Worm (Caenorhabditis elegans) whole organism, L3 larva: ENCODE results near the gene sra-11.

Source experiments
- R02D3.7 ChIP-seq: fragments of 150-350 bp; optimal IDR thresholded peaks from 2 replicates; lab custom pipeline; 2014; ENCODE audit warnings: missing biosample characterization, missing genetic modification characterization
- ZK546.5 ChIP-seq: sonication (generic microtip); optimal IDR thresholded peaks from 2 replicates; lab custom pipeline; 2017; ENCODE audit warnings: missing biosample characterization, missing genetic modification characterization
- aly-2 ChIP-seq: fragments of 150-350 bp; optimal IDR thresholded peaks from 2 replicates; lab custom pipeline; 2014; ENCODE audit warnings: missing biosample characterization, missing genetic modification characterization
- ama-1 ChIP-seq: fragments of 150-350 bp; optimal IDR thresholded peaks from 2 replicates; lab custom pipeline; 2018
- ceh-16 ChIP-seq: sonication (generic microtip); optimal IDR thresholded peaks from 2 replicates; lab custom pipeline; 2017; ENCODE audit warnings: missing biosample characterization, missing genetic modification characterization
- ceh-28 ChIP-seq: fragments of 150-350 bp; optimal IDR thresholded peaks from 2 replicates; lab custom pipeline; 2014; ENCODE audit warnings: missing biosample characterization, missing genetic modification reagents, missing genetic modification characterization
- ceh-82 ChIP-seq: fragments of 150-350 bp; optimal IDR thresholded peaks from 2 replicates; lab custom pipeline; 2014; ENCODE audit warnings: missing biosample characterization, missing genetic modification characterization
- ceh-9 ChIP-seq: sonication (generic microtip); optimal IDR thresholded peaks from 2 replicates; lab custom pipeline; 2018; ENCODE audit warnings: missing biosample characterization, missing genetic modification characterization
- daf-12 ChIP-seq: fragments of 150-350 bp; optimal IDR thresholded peaks from 2 replicates; lab custom pipeline; 2014; ENCODE audit warnings: missing biosample characterization, missing genetic modification reagents, missing genetic modification characterization
- egl-5 ChIP-seq: fragments of 150-350 bp; optimal IDR thresholded peaks from 2 replicates; lab custom pipeline; 2017; ENCODE audit warnings: missing biosample characterization, missing genetic modification reagents, missing genetic modification characterization, inconsistent platforms
- elt-1 ChIP-seq: fragments of 150-350 bp; optimal IDR thresholded peaks from 2 replicates; lab custom pipeline; 2014; ENCODE audit warnings: missing biosample characterization, missing genetic modification characterization
- elt-2 ChIP-seq: sonication (generic microtip); optimal IDR thresholded peaks from 2 replicates; lab custom pipeline; 2016; ENCODE audit warnings: missing genetic modification reagents, mild to moderate bottlenecking, missing genetic modification characterization, missing compliant biosample characterization
- elt-3 ChIP-seq, 3 experiments: fragments of 150-350 bp in 1 of 3; sonication (generic microtip) in 2 of 3; optimal IDR thresholded peaks; 2 replicates in 2 of 3; 4 replicates in 1 of 3; lab custom pipeline; 2014 to 2017; ENCODE audit warnings: missing biosample characterization in 3 of 3, missing genetic modification characterization in 3 of 3
- fkh-10 ChIP-seq: sonication (generic microtip); optimal IDR thresholded peaks from 2 replicates; lab custom pipeline; 2017; ENCODE audit warnings: missing biosample characterization, missing genetic modification reagents, missing genetic modification characterization
- fkh-2 ChIP-seq: fragments of 150-350 bp; optimal IDR thresholded peaks from 2 replicates; lab custom pipeline; 2014; ENCODE audit warnings: missing biosample characterization, missing genetic modification reagents, missing genetic modification characterization
- fos-1 ChIP-seq: fragments of 150-350 bp; optimal IDR thresholded peaks from 2 replicates; lab custom pipeline; 2014; ENCODE audit warnings: missing biosample characterization, missing genetic modification characterization
- hmg-11 ChIP-seq: sonication (generic microtip); optimal IDR thresholded peaks from 2 replicates; lab custom pipeline; 2016; ENCODE audit warnings: missing genetic modification characterization, missing compliant biosample characterization
- jun-1 ChIP-seq: fragments of 150-350 bp; optimal IDR thresholded peaks from 2 replicates; lab custom pipeline; 2014; ENCODE audit warnings: missing biosample characterization, missing genetic modification reagents, missing genetic modification characterization
- lin-15B ChIP-seq: fragments of 150-350 bp; optimal IDR thresholded peaks from 2 replicates; lab custom pipeline; 2014; ENCODE audit warnings: missing biosample characterization, missing genetic modification characterization
- lin-39 ChIP-seq: fragments of 150-350 bp; optimal IDR thresholded peaks from 2 replicates; lab custom pipeline; 2018; ENCODE audit warnings: missing biosample characterization, missing genetic modification reagents, missing genetic modification characterization
- lsy-12 ChIP-seq: sonication (generic microtip); optimal IDR thresholded peaks from 2 replicates; lab custom pipeline; 2016; ENCODE audit warnings: mild to moderate bottlenecking, missing genetic modification characterization, missing compliant biosample characterization
- mdl-1 ChIP-seq: fragments of 150-350 bp; optimal IDR thresholded peaks from 2 replicates; lab custom pipeline; 2014; ENCODE audit warnings: missing biosample characterization, missing genetic modification characterization
- mml-1 ChIP-seq: fragments of 150-350 bp; sonication (generic microtip); optimal IDR thresholded peaks from 3 replicates; lab custom pipeline; 2014; ENCODE audit warnings: missing biosample characterization, missing genetic modification characterization
- nfya-1 ChIP-seq: sonication (generic microtip); optimal IDR thresholded peaks from 2 replicates; lab custom pipeline; 2017; ENCODE audit warnings: missing genetic modification characterization, mild to moderate bottlenecking, missing compliant biosample characterization, antibody characterized with exemption, moderate library complexity; ENCODE audit not compliant: insufficient read depth
- nhr-12 ChIP-seq: fragments of 150-350 bp; optimal IDR thresholded peaks from 2 replicates; lab custom pipeline; 2014; ENCODE audit warnings: missing biosample characterization, missing genetic modification characterization
- nhr-23 ChIP-seq: fragments of 150-350 bp; optimal IDR thresholded peaks from 2 replicates; lab custom pipeline; 2014; ENCODE audit warnings: missing biosample characterization, missing genetic modification reagents, missing genetic modification characterization
- nhr-237 ChIP-seq: fragments of 150-350 bp; optimal IDR thresholded peaks from 2 replicates; lab custom pipeline; 2014; ENCODE audit warnings: missing biosample characterization, missing genetic modification characterization
- nhr-25 ChIP-seq: sonication (generic microtip); optimal IDR thresholded peaks from 2 replicates; lab custom pipeline; 2017; ENCODE audit warnings: missing biosample characterization, missing genetic modification characterization
- nhr-43 ChIP-seq: sonication (generic microtip); optimal IDR thresholded peaks from 2 replicates; lab custom pipeline; 2016; ENCODE audit warnings: mild to moderate bottlenecking, missing genetic modification characterization, missing compliant biosample characterization; ENCODE audit not compliant: poor library complexity, severe bottlenecking
- nhr-67 ChIP-seq: fragments of 150-350 bp; optimal IDR thresholded peaks from 2 replicates; lab custom pipeline; 2014; ENCODE audit warnings: missing biosample characterization, missing genetic modification characterization
- nhr-76 ChIP-seq: fragments of 150-350 bp; sonication (generic microtip); optimal IDR thresholded peaks from 5 replicates; lab custom pipeline; 2014; ENCODE audit warnings: missing biosample characterization, missing genetic modification characterization
- nhr-77 ChIP-seq: fragments of 150-350 bp; optimal IDR thresholded peaks from 2 replicates; lab custom pipeline; 2014; ENCODE audit warnings: missing biosample characterization, missing genetic modification characterization
- pha-4 ChIP-seq: fragments of 150-350 bp; optimal IDR thresholded peaks from 2 replicates; lab custom pipeline; 2014; ENCODE audit warnings: missing biosample characterization, missing genetic modification reagents, missing genetic modification characterization
- pqm-1 ChIP-seq: fragments of 150-350 bp; optimal IDR thresholded peaks from 2 replicates; lab custom pipeline; 2017; ENCODE audit warnings: missing biosample characterization, missing genetic modification characterization, inconsistent platforms
- sea-2 ChIP-seq: fragments of 150-350 bp; sonication (generic microtip); optimal IDR thresholded peaks from 4 replicates; lab custom pipeline; 2014; ENCODE audit warnings: missing biosample characterization, missing genetic modification reagents, missing genetic modification characterization
- skn-1 ChIP-seq: fragments of 150-350 bp; optimal IDR thresholded peaks from 2 replicates; lab custom pipeline; 2014; ENCODE audit warnings: missing biosample characterization, missing genetic modification characterization
- snpc-4 ChIP-seq: fragments of 150-350 bp; optimal IDR thresholded peaks from 2 replicates; lab custom pipeline; 2014; ENCODE audit warnings: missing biosample characterization, missing genetic modification characterization
- tbx-2 ChIP-seq: sonication (generic microtip); optimal IDR thresholded peaks from 2 replicates; lab custom pipeline; 2016; ENCODE audit warnings: mild to moderate bottlenecking, missing genetic modification characterization, missing compliant biosample characterization
- unc-39 ChIP-seq: sonication (generic microtip); optimal IDR thresholded peaks from 4 replicates; lab custom pipeline; 2017; ENCODE audit warnings: missing biosample characterization, missing genetic modification characterization
- unc-62 ChIP-seq: fragments of 150-350 bp; sonication (generic microtip); optimal IDR thresholded peaks from 4 replicates; lab custom pipeline; 2014; ENCODE audit warnings: missing biosample characterization, missing genetic modification reagents, missing genetic modification characterization
- zag-1 ChIP-seq: fragments of 150-350 bp; optimal IDR thresholded peaks from 2 replicates; lab custom pipeline; 2014; ENCODE audit warnings: missing biosample characterization, missing genetic modification characterization
- ztf-11 ChIP-seq: fragments of 150-350 bp; optimal IDR thresholded peaks from 2 replicates; lab custom pipeline; 2014; ENCODE audit warnings: missing biosample characterization, missing genetic modification characterization
- ztf-4 ChIP-seq: fragments of 150-350 bp; optimal IDR thresholded peaks from 2 replicates; lab custom pipeline; 2014; ENCODE audit warnings: missing biosample characterization, missing genetic modification characterization

Gene sra-11

ce11 chrII:10872541-10872940 lies 37.6 kb downstream of the sra-11 start, which contains the start of the genes cyn-4 and copz-1:
Gene cyn-4, minus strand, starts transcription at chrII:10872611.
Gene copz-1, plus strand, starts transcription at chrII:10872879.
- peak; percentile 89 for TF ChIP-seq pha-4 (tag; lab: Kevin White, UChicago)
- no peak for TF ChIP-seq nhr-76 (tag; lab: Kevin White, UChicago)
- no peak for TF ChIP-seq nhr-12 (tag; lab: Kevin White, UChicago)
- TF ChIP-seq elt-2 (tag; lab: Kevin White, UChicago), result peak; percentile 29
- peak; percentile 60 for TF ChIP-seq hmg-11 (tag; lab: Kevin White, UChicago)
- peak; percentile 82 for TF ChIP-seq nhr-25 (tag; lab: Kevin White, UChicago)
- TF ChIP-seq nhr-237 (tag; lab: Kevin White, UChicago), result no peak
- no peak for TF ChIP-seq fos-1 (tag; lab: Kevin White, UChicago)
- no peak for TF ChIP-seq ZK546.5
- no peak for TF ChIP-seq ceh-16
- TF ChIP-seq unc-62, result no peak
- no peak for TF ChIP-seq daf-12 (tag; lab: Kevin White, UChicago)
- TF ChIP-seq pqm-1, result no peak
- no peak for TF ChIP-seq fkh-2
- TF ChIP-seq nhr-43 (tag; lab: Kevin White, UChicago), result peak; percentile 75
- TF ChIP-seq nhr-23 (tag; lab: Kevin White, UChicago), result peak; percentile 83
- TF ChIP-seq fkh-10, result peak; percentile 31
- peak; percentile 30 for TF ChIP-seq elt-1 (tag; lab: Kevin White, UChicago)
- no peak for TF ChIP-seq ztf-11
- peak; percentile 16 for TF ChIP-seq lsy-12
- peak; percentile 93 for TF ChIP-seq lin-15B (tag; lab: Kevin White, UChicago)
- TF ChIP-seq ceh-82 (tag; lab: Kevin White, UChicago), result peak; percentile 63
- TF ChIP-seq mdl-1, result no peak
- TF ChIP-seq nhr-67 (tag; lab: Kevin White, UChicago), result no peak
- peak; percentile 87 for TF ChIP-seq snpc-4 (tag; lab: Kevin White, UChicago)
- TF ChIP-seq nfya-1 (tag; lab: Kevin White, UChicago), result peak; percentile 90
- peak; percentile 80 for TF ChIP-seq lin-39 (tag; lab: Kevin White, UChicago)
- TF ChIP-seq R02D3.7 (tag; lab: Kevin White, UChicago), result peak; percentile 98
- TF ChIP-seq egl-5 (tag; lab: Kevin White, UChicago), result peak; percentile 62
- no peak for TF ChIP-seq mml-1 (tag; lab: Kevin White, UChicago)
- TF ChIP-seq ceh-28 (tag; lab: Kevin White, UChicago), result peak; percentile 39
- TF ChIP-seq, all 47 proteins: peak for 17

- TF ChIP-seq nhr-237 (tag; lab: Kevin White, UChicago) (no peak), unc-62 (no peak), nhr-67 (tag; lab: Kevin White, UChicago) (no peak), jun-1 (tag; lab: Kevin White, UChicago) (no peak), nhr-76 (tag; lab: Kevin White, UChicago) (no peak)
These were observed 39.4 kb downstream of the sra-11 start for ce11 chrII:10870698-10871097.

- peak; percentile 79 for TF ChIP-seq snpc-4 (tag; lab: Kevin White, UChicago)
- TF ChIP-seq fkh-2, result no peak
- peak; percentile 54 for TF ChIP-seq aly-2 (tag; lab: Kevin White, UChicago)
- TF ChIP-seq nhr-23 (tag; lab: Kevin White, UChicago), result peak; percentile 97
- TF ChIP-seq fos-1 (tag; lab: Kevin White, UChicago), result no peak
- TF ChIP-seq sea-2 (GFP tag; lab: Kevin White, UChicago), result no peak
- no peak for TF ChIP-seq mdl-1
- TF ChIP-seq nfya-1 (tag; lab: Kevin White, UChicago), result peak; percentile 99
- peak; percentile 94 for TF ChIP-seq tbx-2
- TF ChIP-seq lin-39 (tag; lab: Kevin White, UChicago), result peak; percentile 97
- peak; percentile 96 for TF ChIP-seq nhr-43 (tag; lab: Kevin White, UChicago)
- TF ChIP-seq jun-1 (tag; lab: Kevin White, UChicago), result peak; percentile 95
- peak; percentile 74 for TF ChIP-seq pqm-1
- peak; percentile 84 for TF ChIP-seq elt-1 (tag; lab: Kevin White, UChicago)
- TF ChIP-seq ceh-28 (tag; lab: Kevin White, UChicago), result peak; percentile 98
- TF ChIP-seq R02D3.7 (tag; lab: Kevin White, UChicago), result peak; percentile 98
- no peak for TF ChIP-seq ztf-11
- TF ChIP-seq ama-1 (lab: Kevin White, UChicago), result peak; percentile 77
- peak; percentile 96 for TF ChIP-seq hmg-11 (tag; lab: Kevin White, UChicago)
- TF ChIP-seq nhr-237 (tag; lab: Kevin White, UChicago), result no peak
- TF ChIP-seq nhr-77 (tag; lab: Kevin White, UChicago), result peak; percentile 91
- no peak for TF ChIP-seq mml-1 (tag; lab: Kevin White, UChicago)
- TF ChIP-seq lsy-12, result peak; percentile 97
- TF ChIP-seq unc-62, result peak; percentile 73
- peak; percentile 90 for TF ChIP-seq skn-1 (tag; lab: Kevin White, UChicago)
- peak; percentile 95 for TF ChIP-seq ceh-82 (tag; lab: Kevin White, UChicago)
- peak in 1 of 3 experiments; percentile 35 for TF ChIP-seq elt-3 (tag; optimal IDR thresholded peaks at IDR 0.05; lab: Kevin White, UChicago)
- TF ChIP-seq egl-5 (tag; lab: Kevin White, UChicago), result peak; percentile 90
- no peak for TF ChIP-seq unc-39 (tag; lab: Kevin White, UChicago)
- peak; percentile 72 for TF ChIP-seq elt-2 (tag; lab: Kevin White, UChicago)
- TF ChIP-seq ztf-4 (tag; lab: Kevin White, UChicago), result peak; percentile 55
- no peak for TF ChIP-seq ceh-16
- TF ChIP-seq daf-12 (tag; lab: Kevin White, UChicago), result no peak
- TF ChIP-seq lin-15B (tag; lab: Kevin White, UChicago), result peak; percentile 93
- TF ChIP-seq pha-4 (tag; lab: Kevin White, UChicago), result peak; percentile 91
- peak; percentile 88 for TF ChIP-seq fkh-10
- no peak for TF ChIP-seq nhr-12 (tag; lab: Kevin White, UChicago)
- peak; percentile 11 for TF ChIP-seq nhr-67 (tag; lab: Kevin White, UChicago)
- peak; percentile 68 for TF ChIP-seq zag-1 (tag; lab: Kevin White, UChicago)
- TF ChIP-seq ceh-9 (tag; lab: Kevin White, UChicago), result no peak
These were observed 41.4 kb downstream of the sra-11 start, which contains the start of the genes gmps-1 and cap-2 for ce11 chrII:10868670-10869246. Gene gmps-1, minus strand, starts transcription at chrII:10868720. Gene cap-2, plus strand, starts transcription at chrII:10869196.
